Fruit fly (Drosophila melanogaster) whole organism, embryonic: ENCODE data around the gene TbCMF46.

ENCODE experiments used
- CG1024 ChIP-seq: fragments of 200-800 bp; sonication (Bioruptor generic); IDR thresholded peaks from 2 replicates; pipeline ENCODE4 v1.3.6; 2022; ENCODE audit warnings: missing biosample characterization, missing genetic modification characterization
- CG11085 ChIP-seq: fragments of 200-800 bp; sonication (Bioruptor generic); IDR thresholded peaks from 2 replicates; pipeline ENCODE4 v1.3.6; 2022; ENCODE audit warnings: missing biosample characterization, missing genetic modification characterization
- CG11504 ChIP-seq: fragments of 200-800 bp; sonication (Bioruptor generic); optimal IDR thresholded peaks from 3 replicates; lab custom pipeline; 2019; ENCODE audit warnings: missing biosample characterization, mild to moderate bottlenecking, missing genetic modification characterization, moderate library complexity
- CG13775 ChIP-seq: fragments of 200-800 bp; sonication (Bioruptor generic); optimal IDR thresholded peaks from 3 replicates; lab custom pipeline; 2017; ENCODE audit warnings: missing biosample characterization, mild to moderate bottlenecking, missing genetic modification characterization
- CG15011 ChIP-seq: fragments of 200-800 bp; sonication (Bioruptor generic); optimal IDR thresholded peaks from 3 replicates; lab custom pipeline; 2018; ENCODE audit warnings: missing biosample characterization, mild to moderate bottlenecking, missing genetic modification characterization
- CG15514 ChIP-seq: fragments of 200-800 bp; sonication (Bioruptor generic); optimal IDR thresholded peaks from 3 replicates; lab custom pipeline; 2017; ENCODE audit warnings: missing biosample characterization, missing genetic modification characterization, mild to moderate bottlenecking, moderate library complexity, missing genetic modification reagents
- CG17328 ChIP-seq: fragments of 200-800 bp; sonication (Bioruptor generic); IDR thresholded peaks from 2 replicates; pipeline ENCODE4 v1.3.6; 2022; ENCODE audit warnings: missing biosample characterization, missing genetic modification characterization
- CG17359 ChIP-seq: fragments of 200-800 bp; sonication (Bioruptor generic); optimal IDR thresholded peaks from 3 replicates; lab custom pipeline; 2018; ENCODE audit warnings: missing biosample characterization, mild to moderate bottlenecking, missing genetic modification characterization, moderate library complexity
- CG17361 ChIP-seq: fragments of 200-800 bp; sonication (Bioruptor generic); IDR thresholded peaks from 3 replicates; pipeline ENCODE4 v1.3.6; 2022; ENCODE audit warnings: missing biosample characterization, missing genetic modification characterization
- CG1792 ChIP-seq: fragments of 200-800 bp; sonication (Bioruptor generic); optimal IDR thresholded peaks from 2 replicates; lab custom pipeline; 2016; ENCODE audit warnings: missing biosample characterization, missing genetic modification characterization
- CG2120 ChIP-seq: fragments of 200-800 bp; sonication (Bioruptor generic); optimal IDR thresholded peaks from 3 replicates; lab custom pipeline; 2016; ENCODE audit warnings: missing biosample characterization, missing genetic modification characterization
- CG2199 ChIP-seq: fragments of 200-800 bp; sonication (Bioruptor generic); IDR thresholded peaks from 3 replicates; pipeline ENCODE4 v1.3.6; 2022; ENCODE audit warnings: missing biosample characterization, missing genetic modification characterization
- CG32767 ChIP-seq: fragments of 200-800 bp; sonication (Bioruptor generic); IDR thresholded peaks from 2 replicates; pipeline ENCODE4 v1.3.6; 2022; ENCODE audit warnings: missing biosample characterization, missing genetic modification characterization
- CG3995 ChIP-seq: fragments of 200-800 bp; sonication (Bioruptor generic); optimal IDR thresholded peaks from 3 replicates; lab custom pipeline; 2016; ENCODE audit warnings: missing biosample characterization, missing genetic modification characterization
- CG7786 ChIP-seq: fragments of 200-800 bp; sonication (Bioruptor generic); optimal IDR thresholded peaks from 2 replicates; lab custom pipeline; 2016; ENCODE audit warnings: missing biosample characterization, missing genetic modification characterization
- CG7963 ChIP-seq: fragments of 200-800 bp; sonication (Bioruptor generic); IDR thresholded peaks from 3 replicates; pipeline ENCODE4 v1.3.6; 2022; ENCODE audit warnings: missing biosample characterization, missing genetic modification characterization; ENCODE audit not compliant: partially characterized antibody
- CG7987 ChIP-seq: fragments of 200-800 bp; sonication (Bioruptor generic); optimal IDR thresholded peaks from 2 replicates; lab custom pipeline; 2018; ENCODE audit warnings: missing biosample characterization, mild to moderate bottlenecking, missing genetic modification characterization, moderate library complexity
- CG8089 ChIP-seq: fragments of 200-800 bp; sonication (Bioruptor generic); optimal IDR thresholded peaks from 3 replicates; lab custom pipeline; 2016; ENCODE audit warnings: missing biosample characterization, missing genetic modification characterization
- CG8388 ChIP-seq: fragments of 200-800 bp; sonication (Bioruptor generic); optimal IDR thresholded peaks from 2 replicates; lab custom pipeline; 2019; ENCODE audit warnings: missing biosample characterization, mild to moderate bottlenecking, missing genetic modification characterization, moderate library complexity
- CG9797 ChIP-seq: fragments of 200-800 bp; sonication (Bioruptor generic); optimal IDR thresholded peaks from 3 replicates; lab custom pipeline; 2018; ENCODE audit warnings: missing biosample characterization, mild to moderate bottlenecking, missing genetic modification characterization
- CG9876 ChIP-seq: fragments of 200-800 bp; sonication (Bioruptor generic); optimal IDR thresholded peaks from 2 replicates; lab custom pipeline; 2016; ENCODE audit warnings: missing biosample characterization, missing genetic modification characterization
- Dref ChIP-seq: fragments of 200-800 bp; sonication (Bioruptor generic); IDR thresholded peaks from 2 replicates; pipeline ENCODE4 v1.3.6; 2022; ENCODE audit warnings: missing biosample characterization, missing genetic modification characterization
- Drgx ChIP-seq: fragments of 200-800 bp; sonication (Bioruptor generic); IDR thresholded peaks from 2 replicates; pipeline ENCODE4 v1.3.6; 2022; ENCODE audit warnings: missing biosample characterization, missing genetic modification characterization
- H15 ChIP-seq: fragments of 200-800 bp; sonication (Bioruptor generic); IDR thresholded peaks from 3 replicates; pipeline ENCODE4 v1.3.6; 2022; ENCODE audit warnings: missing biosample characterization, missing genetic modification characterization
- H2.0 ChIP-seq: fragments of 200-800 bp; sonication (Bioruptor generic); IDR thresholded peaks from 2 replicates; pipeline ENCODE4 v1.3.6; 2022; ENCODE audit warnings: missing biosample characterization, missing genetic modification characterization
- HLHmδ ChIP-seq: fragments of 200-800 bp; sonication (Bioruptor generic); optimal IDR thresholded peaks from 2 replicates; lab custom pipeline; 2018; ENCODE audit warnings: missing biosample characterization, mild to moderate bottlenecking, missing genetic modification characterization, moderate library complexity
- Hr78 ChIP-seq, 2 experiments: fragments of 200-800 bp in 1 of 2; fragments of >200 bp in 1 of 2; sonication (Bioruptor generic) in 1 of 2; optimal IDR thresholded peaks; 2 replicates each; lab custom pipeline; 2017 to 2019; ENCODE audit warnings: missing biosample characterization in 2 of 2, missing genetic modification characterization in 2 of 2, mild to moderate bottlenecking in 1 of 2, moderate library complexity in 1 of 2
- Myb ChIP-seq: fragments of 200-800 bp; sonication (Bioruptor generic); optimal IDR thresholded peaks from 2 replicates; lab custom pipeline; 2016; ENCODE audit warnings: missing biosample characterization, missing genetic modification characterization
- NFAT ChIP-seq: fragments of 200-800 bp; sonication (Bioruptor generic); IDR thresholded peaks from 2 replicates; pipeline ENCODE4 v1.3.6; 2022; ENCODE audit warnings: missing biosample characterization, missing genetic modification characterization
- Ravus ChIP-seq: fragments of 200-800 bp; sonication (Bioruptor generic); IDR thresholded peaks from 2 replicates; pipeline ENCODE4 v1.3.6; 2022; ENCODE audit warnings: missing biosample characterization, missing genetic modification characterization
- Rfx ChIP-seq: fragments of 200-800 bp; sonication (Bioruptor generic); IDR thresholded peaks from 2 replicates; pipeline ENCODE4 v1.3.6; 2022; ENCODE audit warnings: missing biosample characterization, missing genetic modification characterization
- Taf1 ChIP-seq: fragments of 200-800 bp; sonication (Bioruptor generic); IDR thresholded peaks from 2 replicates; pipeline ENCODE4 v1.3.6; 2022; ENCODE audit warnings: missing biosample characterization, missing genetic modification characterization
- bbx ChIP-seq: fragments of 200-800 bp; sonication (Bioruptor generic); IDR thresholded peaks from 2 replicates; pipeline ENCODE4 v1.3.6; 2022; ENCODE audit warnings: missing biosample characterization, missing genetic modification characterization; ENCODE audit not compliant: partially characterized antibody
- bigmax ChIP-seq: fragments of 200-800 bp; sonication (Bioruptor generic); optimal IDR thresholded peaks from 2 replicates; lab custom pipeline; 2018; ENCODE audit warnings: missing biosample characterization, mild to moderate bottlenecking, missing genetic modification characterization
- ci ChIP-seq: fragments of 200-800 bp; sonication (Bioruptor generic); IDR thresholded peaks from 3 replicates; pipeline ENCODE4 v1.3.6; 2022; ENCODE audit warnings: missing biosample characterization, missing genetic modification characterization
- dpn ChIP-seq, 2 experiments: fragments of 200-800 bp; sonication (Bioruptor generic); optimal IDR thresholded peaks; 3 replicates each; lab custom pipeline; 2016; ENCODE audit warnings: missing biosample characterization in 2 of 2, missing genetic modification characterization in 2 of 2
- fd64A ChIP-seq: fragments of 200-800 bp; sonication (Bioruptor generic); optimal IDR thresholded peaks from 3 replicates; lab custom pipeline; 2018; ENCODE audit warnings: missing biosample characterization, mild to moderate bottlenecking, missing genetic modification characterization
- gt ChIP-seq: fragments of 200-800 bp; sonication (Bioruptor generic); IDR thresholded peaks from 2 replicates; pipeline ENCODE4 v1.3.6; 2022; ENCODE audit warnings: missing biosample characterization, missing genetic modification characterization
- lbe ChIP-seq: fragments of 200-800 bp; sonication (Bioruptor generic); optimal IDR thresholded peaks from 2 replicates; lab custom pipeline; 2016; ENCODE audit warnings: missing biosample characterization, mild to moderate bottlenecking, missing genetic modification characterization
- lov ChIP-seq, 2 experiments: fragments of 200-800 bp in 1 of 2; fragments of >200 bp in 1 of 2; sonication (Bioruptor generic) in 1 of 2; IDR thresholded peaks in 1 of 2; optimal IDR thresholded peaks in 1 of 2; 2 replicates in 1 of 2; 3 replicates in 1 of 2; pipeline versions ENCODE4 v1.3.6 to Lab custom; 2017 to 2022; ENCODE audit warnings: missing biosample characterization in 1 of 2, missing genetic modification characterization in 1 of 2
- otp ChIP-seq: fragments of 200-800 bp; sonication (Bioruptor generic); IDR thresholded peaks from 3 replicates; pipeline ENCODE4, ENCODE4 v1.3.6; 2022; ENCODE audit warnings: missing biosample characterization, missing genetic modification characterization
- prd ChIP-seq, 3 experiments: fragments of >200 bp in 2 of 3; fragments of 200-800 bp in 1 of 3; sonication (Bioruptor generic) in 1 of 3; optimal IDR thresholded peaks in 2 of 3; IDR thresholded peaks in 1 of 3; 2 replicates in 2 of 3; 3 replicates in 1 of 3; pipeline versions ENCODE4 v1.3.6 to Lab custom; 2017 to 2022; ENCODE audit warnings: missing biosample characterization in 1 of 3, missing genetic modification characterization in 1 of 3
- sc ChIP-seq, 3 experiments: fragments of >200 bp in 2 of 3; fragments of 200-800 bp in 1 of 3; sonication (Bioruptor generic) in 1 of 3; optimal IDR thresholded peaks; 2 replicates in 2 of 3; 3 replicates in 1 of 3; lab custom pipeline; 2017; ENCODE audit warnings: mild to moderate bottlenecking in 1 of 3, missing biosample characterization in 1 of 3, missing genetic modification characterization in 1 of 3, missing genetic modification reagents in 1 of 3
- schlank ChIP-seq: fragments of 200-800 bp; sonication (Bioruptor generic); optimal IDR thresholded peaks from 2 replicates; lab custom pipeline; 2018; ENCODE audit warnings: missing biosample characterization, mild to moderate bottlenecking, missing genetic modification characterization
- sim ChIP-seq: fragments of 200-800 bp; sonication (Bioruptor generic); IDR thresholded peaks from 2 replicates; pipeline ENCODE4 v1.3.6; 2022; ENCODE audit warnings: missing biosample characterization, missing genetic modification characterization
- sug ChIP-seq: fragments of 200-800 bp; optimal IDR thresholded peaks from 2 replicates; lab custom pipeline; 2019; ENCODE audit warnings: missing biosample characterization, mild to moderate bottlenecking, missing genetic modification characterization, moderate library complexity
- tgo ChIP-seq: fragments of 200-800 bp; sonication (Bioruptor generic); IDR thresholded peaks from 3 replicates; pipeline ENCODE4 v1.3.6; 2022; ENCODE audit warnings: missing biosample characterization, missing genetic modification characterization
- vnd ChIP-seq: fragments of 200-800 bp; sonication (Bioruptor generic); IDR thresholded peaks from 3 replicates; pipeline ENCODE4 v1.3.6; 2022; ENCODE audit warnings: missing biosample characterization, missing genetic modification characterization; ENCODE audit not compliant: partially characterized antibody
- zfh2 ChIP-seq: fragments of 200-800 bp; sonication (Bioruptor generic); optimal IDR thresholded peaks from 2 replicates; lab custom pipeline; 2016; ENCODE audit warnings: missing biosample characterization, missing genetic modification characterization

TbCMF46 gene

DNA sequence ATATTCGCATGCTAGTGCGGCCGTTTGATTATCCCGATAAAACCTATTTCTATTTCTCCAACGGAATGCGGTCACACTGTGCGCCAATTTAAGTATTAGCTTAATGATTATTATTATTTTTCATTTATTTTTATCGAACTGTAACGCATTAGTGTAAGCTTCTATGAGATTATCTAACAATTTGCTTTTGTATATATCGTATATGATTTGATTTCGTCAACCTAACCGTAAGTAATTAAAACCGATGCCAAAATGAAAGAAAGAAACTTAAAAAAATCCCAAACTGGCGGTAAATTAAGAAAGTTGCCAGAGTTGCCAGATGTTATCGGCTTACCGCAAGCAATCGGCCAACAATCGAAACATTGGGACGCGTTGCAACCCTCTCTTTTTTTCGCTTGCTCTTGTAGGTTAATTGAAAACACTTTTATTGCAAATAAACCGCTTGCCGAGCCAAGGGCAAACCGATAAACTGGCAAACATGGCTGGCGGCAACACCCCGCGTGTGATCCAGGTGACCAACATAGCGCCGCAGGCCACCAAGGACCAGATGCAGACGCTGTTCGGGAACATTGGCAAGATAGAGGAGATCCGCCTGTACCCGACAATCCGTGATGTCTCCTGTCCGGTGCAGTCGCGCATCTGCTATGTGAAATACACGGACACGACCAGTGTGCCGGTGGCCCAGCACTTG is 11.9 kb downstream of the TbCMF46 start, which contains the start of the genes Etl1 and Srp54 (continued):
- no peak for TF ChIP-seq CG15011 (GFP tag; lab: Kevin White, UChicago)
- TF ChIP-seq CG7786 (GFP tag; lab: Kevin White, UChicago) = no peak
- no peak for TF ChIP-seq CG32767 (GFP tag; lab: Robert Waterston, UW)
- TF ChIP-seq CG11085 = no peak
- no peak for TF ChIP-seq Ravus (GFP tag; lab: Robert Waterston, UW)
- TF ChIP-seq CG17361 (GFP tag; lab: Robert Waterston, UW) = peak; percentile 27; the same call in 1 of the 3 replicates
- TF ChIP-seq CG1792 (GFP tag; lab: Kevin White, UChicago) = no peak
- TF ChIP-seq CG15514 (GFP tag; lab: Kevin White, UChicago) = peak; percentile 62
- TF ChIP-seq vnd (GFP tag; lab: Robert Waterston, UW) = no peak
- TF ChIP-seq schlank (tag; lab: Kevin White, UChicago) = no peak
- no peak for TF ChIP-seq CG7987 (GFP tag; lab: Kevin White, UChicago)
- TF ChIP-seq gt = no peak
- peak; percentile 22 for TF ChIP-seq CG3995 (GFP tag; lab: Kevin White, UChicago)
- no peak for TF ChIP-seq CG13775 (GFP tag; lab: Kevin White, UChicago)
- peak; percentile 56 for TF ChIP-seq Dref (GFP tag; lab: Robert Waterston, UW)
- no peak for TF ChIP-seq Taf1 (GFP tag; lab: Robert Waterston, UW)
- TF ChIP-seq CG9797 = peak; percentile 73
- no peak for TF ChIP-seq CG1024 (GFP tag; lab: Robert Waterston, UW)
- TF ChIP-seq CG9876 (GFP tag; lab: Kevin White, UChicago) = no peak
- no peak for TF ChIP-seq otp (GFP tag; lab: Robert Waterston, UW)
- TF ChIP-seq bbx = 0 out of 2 replicates have a peak, but pooled peaks have one; percentile 28
- no peak for TF ChIP-seq HLHmδ
- TF ChIP-seq sim = no peak
- TF ChIP-seq CG7963 (GFP tag; lab: Robert Waterston, UW) = no peak
- TF ChIP-seq H2.0 = no peak
- TF ChIP-seq bigmax = peak; percentile 75
- no peak for TF ChIP-seq CG2199 (GFP tag; lab: Robert Waterston, UW)
- no peak for TF ChIP-seq tgo
- no peak for TF ChIP-seq sc (optimal IDR thresholded peaks at IDR 0.05; lab: Kevin White, UChicago)
- TF ChIP-seq sc (GFP tag; optimal IDR thresholded peaks at IDR 0.05; lab: Kevin White, UChicago) = no peak
- TF ChIP-seq Hr78 (GFP tag; optimal IDR thresholded peaks at IDR 0.05; lab: Kevin White, UChicago) = no peak

DNA sequence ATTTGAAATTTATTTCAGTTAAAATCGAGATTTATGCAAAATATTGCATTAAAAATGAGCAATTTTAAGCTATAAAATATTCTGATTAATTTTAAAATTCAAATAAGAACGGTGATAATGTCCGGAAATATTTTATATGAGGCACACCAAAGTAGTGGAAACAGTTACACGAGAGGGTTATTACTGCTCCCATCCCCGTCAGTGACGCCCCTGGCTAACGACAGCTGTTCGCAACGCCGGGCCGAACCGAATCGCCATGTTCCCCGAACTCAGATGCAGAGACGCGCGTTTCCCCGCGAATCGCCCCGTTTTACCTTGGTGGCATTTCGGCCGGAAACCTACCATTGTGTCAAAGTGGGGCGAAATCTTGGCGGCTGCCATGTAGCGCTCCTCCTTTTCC is 12.9 kb downstream of the TbCMF46 start:
- peak; percentile 64 for TF ChIP-seq Rfx (GFP tag; lab: Robert Waterston, UW)
- TF ChIP-seq CG17359 (tag; lab: Kevin White, UChicago) = peak; percentile 39
- TF ChIP-seq CG2120 (GFP tag; lab: Kevin White, UChicago) = peak; percentile 42
- peak; percentile 31 for TF ChIP-seq zfh2 (GFP tag; lab: Kevin White, UChicago)
- no peak for TF ChIP-seq fd64A (GFP tag; lab: Kevin White, UChicago)
- peak; percentile 31 for TF ChIP-seq CG11504 (tag; lab: Kevin White, UChicago)
- no peak for TF ChIP-seq H15
- peak; percentile 7 for TF ChIP-seq sug (tag; lab: Kevin White, UChicago)
- no peak for TF ChIP-seq CG8089 (GFP tag; lab: Kevin White, UChicago)
- peak; percentile 36 for TF ChIP-seq CG17328
- TF ChIP-seq dpn (GFP tag; optimal IDR thresholded peaks at IDR 0.05; lab: Kevin White, UChicago) = peak; percentile 26 to 36
- TF ChIP-seq NFAT = 0 out of 2 replicates have a peak, but pooled peaks have one; percentile 23
- no peak for TF ChIP-seq prd (optimal IDR thresholded peaks at IDR 0.05; lab: Kevin White, UChicago)
- TF ChIP-seq prd (GFP tag; IDR thresholded peaks at IDR 0.05; lab: Robert Waterston, UW) = 0 out of 3 replicates have a peak, but pooled peaks have one; percentile 13
- no peak for TF ChIP-seq Hr78 (GFP tag; optimal IDR thresholded peaks at IDR 0.05; lab: Kevin White, UChicago)
- no peak for TF ChIP-seq lov (optimal IDR thresholded peaks at IDR 0.05; lab: Kevin White, UChicago)
- TF ChIP-seq lov (GFP tag; IDR thresholded peaks at IDR 0.05; lab: Robert Waterston, UW) = 0 out of 3 replicates have a peak, but pooled peaks have one; percentile 10
- peak; percentile 1 for TF ChIP-seq Myb (GFP tag; lab: Kevin White, UChicago)
- peak; percentile 60; the same call in 1 of the 2 replicates for TF ChIP-seq Drgx (GFP tag; lab: Robert Waterston, UW)
- peak; percentile 73; the same call in 2 of the 3 replicates for TF ChIP-seq ci (GFP tag; lab: Robert Waterston, UW)
- peak; percentile 41 for TF ChIP-seq CG8388 (GFP tag; lab: Kevin White, UChicago)
- no peak for TF ChIP-seq lbe (GFP tag; lab: Kevin White, UChicago)
